Worm (Caenorhabditis elegans) whole organism, early embryonic: ENCODE measurements around the gene M162.7.

Source experiments
- aly-1 ChIP-seq: sonication (generic microtip); optimal IDR thresholded peaks from 2 replicates; lab custom pipeline; 2016; ENCODE audit warnings: missing genetic modification characterization, missing compliant biosample characterization
- ama-1 ChIP-seq: fragments of 150-350 bp; optimal IDR thresholded peaks from 2 replicates; lab custom pipeline; 2014
- flt-1 ChIP-seq: fragments of 200-800 bp; sonication (Bioruptor generic); IDR thresholded peaks from 2 replicates; pipeline ENCODE4 v1.3.6; 2022; ENCODE audit warnings: missing genetic modification characterization, missing compliant biosample characterization
- hmg-4 ChIP-seq: fragments of 200-800 bp; sonication (Bioruptor generic); optimal IDR thresholded peaks from 2 replicates; lab custom pipeline; 2018; ENCODE audit warnings: mild to moderate bottlenecking, missing genetic modification characterization, missing compliant biosample characterization
- scrt-1 ChIP-seq: fragments of 200-800 bp; sonication (Bioruptor generic); IDR thresholded peaks from 2 replicates; pipeline ENCODE4 v1.3.6; 2022; ENCODE audit warnings: missing genetic modification characterization, missing compliant biosample characterization
- sea-1 ChIP-seq: fragments of 200-800 bp; sonication (Bioruptor generic); conservative IDR thresholded peaks from 2 replicates; pipeline ENCODE4 v1.3.6; 2022; ENCODE audit warnings: missing genetic modification characterization, missing compliant biosample characterization
- tbx-37 ChIP-seq: fragments of 200-800 bp; sonication (Bioruptor generic); conservative IDR thresholded peaks from 2 replicates; pipeline ENCODE4 v1.3.6; 2022; ENCODE audit warnings: missing genetic modification reagents, missing genetic modification characterization, missing compliant biosample characterization

ce11 chrV:19754331-19754730 is 40.5 kb downstream of the M162.7 start:
- no peak for TF ChIP-seq aly-1 (tag; lab: Kevin White, UChicago)
- TF ChIP-seq ama-1 (lab: Kevin White, UChicago) = no peak
- TF ChIP-seq sea-1 (GFP tag; lab: Robert Waterston, UW) = no peak
- no peak for TF ChIP-seq flt-1
- TF ChIP-seq scrt-1 (GFP tag; lab: Robert Waterston, UW) = no peak
- no peak for TF ChIP-seq tbx-37
- no peak for TF ChIP-seq hmg-4
